Worm (Caenorhabditis elegans) whole organism, late embryonic: Measurements from ENCODE around the gene gkow-1.

ENCODE experiments used
- C08G9.2 ChIP-seq: sonication (generic microtip); optimal IDR thresholded peaks from 2 replicates; lab custom pipeline; 2016; ENCODE audit warnings: mild to moderate bottlenecking, missing genetic modification characterization, moderate library complexity, missing compliant biosample characterization
- F13H6.1 ChIP-seq: sonication (generic microtip); optimal IDR thresholded peaks from 2 replicates; lab custom pipeline; 2016; ENCODE audit warnings: missing genetic modification characterization, missing compliant biosample characterization
- K09A11.1 ChIP-seq: sonication (generic microtip); optimal IDR thresholded peaks from 2 replicates; lab custom pipeline; 2017; ENCODE audit warnings: antibody characterized with exemption, mild to moderate bottlenecking, missing genetic modification characterization, missing compliant biosample characterization; ENCODE audit not compliant: insufficient read depth
- ama-1 ChIP-seq: fragments of 150-350 bp; optimal IDR thresholded peaks from 2 replicates; lab custom pipeline; 2014
- ceh-14 ChIP-seq: sonication (generic microtip); optimal IDR thresholded peaks from 2 replicates; lab custom pipeline; 2016; ENCODE audit warnings: missing genotype, missing genetic modification characterization, missing compliant biosample characterization
- ceh-18 ChIP-seq: sonication (generic microtip); optimal IDR thresholded peaks from 2 replicates; lab custom pipeline; 2016; ENCODE audit warnings: missing genetic modification characterization, missing compliant biosample characterization
- ceh-22 ChIP-seq: sonication (generic microtip); optimal IDR thresholded peaks from 2 replicates; lab custom pipeline; 2017; ENCODE audit warnings: missing biosample characterization, missing genetic modification characterization
- ceh-24 ChIP-seq: sonication (generic microtip); optimal IDR thresholded peaks from 2 replicates; lab custom pipeline; 2016; ENCODE audit warnings: mild to moderate bottlenecking, missing genetic modification characterization, missing compliant biosample characterization
- ceh-31 ChIP-seq: sonication (generic microtip); optimal IDR thresholded peaks from 2 replicates; lab custom pipeline; 2016; ENCODE audit warnings: missing genetic modification characterization, missing compliant biosample characterization
- ceh-34 ChIP-seq: sonication (generic microtip); optimal IDR thresholded peaks from 2 replicates; lab custom pipeline; 2016; ENCODE audit warnings: mild to moderate bottlenecking, missing genetic modification characterization, missing compliant biosample characterization
- ceh-45 ChIP-seq: fragments of 200-800 bp; sonication (Bioruptor generic); IDR thresholded peaks from 2 replicates; pipeline ENCODE4 v1.3.6; 2022; ENCODE audit warnings: missing genetic modification reagents, missing genetic modification characterization, missing compliant biosample characterization
- ceh-48 ChIP-seq: sonication (generic microtip); optimal IDR thresholded peaks from 2 replicates; lab custom pipeline; 2016; ENCODE audit warnings: missing genetic modification characterization, inconsistent platforms, missing compliant biosample characterization
- ceh-6 ChIP-seq: fragments of 200-800 bp; sonication (Bioruptor generic); optimal IDR thresholded peaks from 2 replicates; lab custom pipeline; 2018; ENCODE audit warnings: mild to moderate bottlenecking, missing genetic modification characterization, missing compliant biosample characterization
- che-1 ChIP-seq: sonication (generic microtip); optimal IDR thresholded peaks from 2 replicates; lab custom pipeline; 2016; ENCODE audit warnings: mild to moderate bottlenecking, missing genetic modification characterization, missing compliant biosample characterization
- dve-1 ChIP-seq: sonication (generic microtip); optimal IDR thresholded peaks from 2 replicates; lab custom pipeline; 2017; ENCODE audit warnings: antibody characterized with exemption, mild to moderate bottlenecking, missing genetic modification characterization, missing compliant biosample characterization
- elt-2 ChIP-seq: sonication (generic microtip); optimal IDR thresholded peaks from 2 replicates; lab custom pipeline; 2016; ENCODE audit warnings: missing genetic modification reagents, missing genetic modification characterization, missing compliant biosample characterization
- elt-4 ChIP-seq: sonication (generic microtip); optimal IDR thresholded peaks from 2 replicates; lab custom pipeline; 2016; ENCODE audit warnings: missing genetic modification characterization, missing compliant biosample characterization
- eyg-1 ChIP-seq: sonication (generic microtip); optimal IDR thresholded peaks from 2 replicates; lab custom pipeline; 2016; ENCODE audit warnings: missing genotype, missing genetic modification characterization, missing compliant biosample characterization
- fax-1 ChIP-seq: sonication (generic microtip); optimal IDR thresholded peaks from 2 replicates; lab custom pipeline; 2016; ENCODE audit warnings: missing genotype, missing genetic modification characterization, missing compliant biosample characterization
- fkh-6 ChIP-seq: sonication (generic microtip); optimal IDR thresholded peaks from 2 replicates; lab custom pipeline; 2016; ENCODE audit warnings: missing genetic modification characterization, missing compliant biosample characterization
- gmeb-2 ChIP-seq: sonication (generic microtip); optimal IDR thresholded peaks from 2 replicates; lab custom pipeline; 2016; ENCODE audit warnings: missing genetic modification characterization, inconsistent platforms, missing compliant biosample characterization
- lim-6 ChIP-seq: sonication (generic microtip); optimal IDR thresholded peaks from 2 replicates; lab custom pipeline; 2016; ENCODE audit warnings: missing genetic modification characterization, missing compliant biosample characterization
- nfya-1 ChIP-seq: sonication (generic microtip); optimal IDR thresholded peaks from 2 replicates; lab custom pipeline; 2017; ENCODE audit warnings: missing genetic modification characterization, mild to moderate bottlenecking, missing compliant biosample characterization, antibody characterized with exemption, moderate library complexity
- npax-4 ChIP-seq: sonication (generic microtip); optimal IDR thresholded peaks from 2 replicates; lab custom pipeline; 2016; ENCODE audit warnings: missing genetic modification characterization, missing compliant biosample characterization
- pag-3 ChIP-seq: sonication (generic microtip); optimal IDR thresholded peaks from 2 replicates; lab custom pipeline; 2016; ENCODE audit warnings: missing compliant biosample characterization, missing genetic modification characterization, borderline replicate concordance
- pha-4 ChIP-seq: fragments of 150-350 bp; optimal IDR thresholded peaks from 2 replicates; lab custom pipeline; 2018; ENCODE audit warnings: missing biosample characterization, missing genetic modification reagents, missing genetic modification characterization
- pqm-1 ChIP-seq: sonication (generic microtip); optimal IDR thresholded peaks from 2 replicates; lab custom pipeline; 2016; ENCODE audit warnings: missing genetic modification characterization, missing compliant biosample characterization
- pros-1 ChIP-seq: fragments of 150-350 bp; optimal IDR thresholded peaks from 2 replicates; lab custom pipeline; 2014; ENCODE audit warnings: missing biosample characterization, missing genetic modification reagents, missing genetic modification characterization
- ref-2 ChIP-seq: sonication (generic microtip); optimal IDR thresholded peaks from 2 replicates; lab custom pipeline; 2016; ENCODE audit warnings: missing genetic modification characterization, missing compliant biosample characterization
- rnt-1 ChIP-seq: sonication (generic microtip); optimal IDR thresholded peaks from 2 replicates; lab custom pipeline; 2016; ENCODE audit warnings: missing genetic modification characterization, missing compliant biosample characterization
- sdc-2 ChIP-seq: sonication (generic microtip); optimal IDR thresholded peaks from 2 replicates; lab custom pipeline; 2016; ENCODE audit warnings: missing genotype, missing genetic modification characterization, missing compliant biosample characterization
- sox-2 ChIP-seq: fragments of 200-800 bp; sonication (Bioruptor generic); IDR thresholded peaks from 2 replicates; pipeline ENCODE4 v1.3.6; 2022; ENCODE audit warnings: missing genetic modification reagents, missing genetic modification characterization, missing compliant biosample characterization
- sox-4 ChIP-seq: sonication (generic microtip); optimal IDR thresholded peaks from 2 replicates; lab custom pipeline; 2017; ENCODE audit warnings: mild to moderate bottlenecking, missing genetic modification characterization, inconsistent platforms, missing compliant biosample characterization
- unc-42 ChIP-seq: sonication (generic microtip); optimal IDR thresholded peaks from 2 replicates; lab custom pipeline; 2016; ENCODE audit warnings: missing genotype, missing genetic modification characterization, missing compliant biosample characterization
- unc-55 ChIP-seq: sonication (generic microtip); optimal IDR thresholded peaks from 2 replicates; lab custom pipeline; 2017; ENCODE audit warnings: missing biosample characterization, missing genetic modification reagents, missing genetic modification characterization
- unc-86 ChIP-seq: sonication (generic microtip); optimal IDR thresholded peaks from 2 replicates; lab custom pipeline; 2016; ENCODE audit warnings: missing genetic modification characterization, missing compliant biosample characterization
- zip-5 ChIP-seq: sonication (generic microtip); optimal IDR thresholded peaks from 2 replicates; lab custom pipeline; 2016; ENCODE audit warnings: missing genetic modification characterization, missing compliant biosample characterization
- ztf-16 ChIP-seq: sonication (generic microtip); optimal IDR thresholded peaks from 2 replicates; lab custom pipeline; 2017; ENCODE audit warnings: missing genetic modification characterization, missing compliant biosample characterization

gkow-1 gene

ce11 chrIV:10337286-10337685 lies 20.7 kb upstream of the gkow-1 start:
- TF ChIP-seq F13H6.1 (tag; lab: Kevin White, UChicago) (no peak), ceh-22 (no peak), zip-5 (tag; lab: Kevin White, UChicago) (no peak), fkh-6 (tag; lab: Kevin White, UChicago) (no peak), K09A11.1 (no peak), pag-3 (tag; lab: Kevin White, UChicago) (no peak), elt-4 (tag; lab: Kevin White, UChicago) (no peak)

DNA sequence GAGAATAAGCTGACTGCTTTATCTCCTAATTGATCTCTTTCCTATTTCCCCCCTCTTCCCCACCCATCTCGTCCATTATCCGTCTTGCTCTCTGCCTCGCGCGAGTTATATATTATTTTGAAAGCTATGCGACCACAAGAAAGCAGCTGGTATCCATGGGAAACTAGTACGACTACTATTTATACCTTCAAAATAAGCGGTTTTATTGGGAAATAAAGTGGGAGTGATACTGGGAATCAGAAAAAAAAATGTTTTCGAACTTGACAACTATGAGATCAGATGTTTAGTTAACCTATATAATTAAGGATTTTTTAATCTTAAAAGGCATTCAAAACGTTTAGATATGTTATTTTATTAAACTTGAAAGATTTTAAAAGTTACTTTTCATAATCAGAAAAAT lies 18.2 kb upstream of the gkow-1 start:
- TF ChIP-seq lim-6 (tag; lab: Kevin White, UChicago), result no peak
- no peak for TF ChIP-seq ceh-48 (tag; lab: Kevin White, UChicago)
- TF ChIP-seq ceh-14, result no peak
- no peak for TF ChIP-seq pqm-1 (tag; lab: Kevin White, UChicago)

- peak; percentile 55 for TF ChIP-seq ceh-31 (tag; lab: Kevin White, UChicago)
- TF ChIP-seq C08G9.2 (tag; lab: Kevin White, UChicago), result no peak
- peak; percentile 37 for TF ChIP-seq unc-42 (tag; lab: Kevin White, UChicago)
- no peak for TF ChIP-seq npax-4
- no peak for TF ChIP-seq gmeb-2 (tag; lab: Kevin White, UChicago)
- TF ChIP-seq fax-1 (tag; lab: Kevin White, UChicago), result peak; percentile 64
- peak; percentile 63 for TF ChIP-seq nfya-1 (tag; lab: Kevin White, UChicago)
- TF ChIP-seq sox-4 (tag; lab: Kevin White, UChicago), result peak; percentile 35
- TF ChIP-seq ref-2 (tag; lab: Kevin White, UChicago), result peak; percentile 29
- no peak for TF ChIP-seq fkh-6 (tag; lab: Kevin White, UChicago)
- TF ChIP-seq ceh-14, result no peak
- TF ChIP-seq unc-86 (tag; lab: Kevin White, UChicago), result no peak
- peak; percentile 52 for TF ChIP-seq pqm-1 (tag; lab: Kevin White, UChicago)
- no peak for TF ChIP-seq rnt-1
- TF ChIP-seq sdc-2 (tag; lab: Kevin White, UChicago), result peak; percentile 26
- peak; percentile 35 for TF ChIP-seq ceh-34
- peak; percentile 68 for TF ChIP-seq ceh-18 (tag; lab: Kevin White, UChicago)
- no peak for TF ChIP-seq ceh-45
- TF ChIP-seq pha-4 (tag; lab: Kevin White, UChicago), result no peak
- TF ChIP-seq, all 69 proteins: peak for 10
Observed at ce11 chrIV:10341618-10342360, 16.2 kb upstream of the gkow-1 start.

DNA sequence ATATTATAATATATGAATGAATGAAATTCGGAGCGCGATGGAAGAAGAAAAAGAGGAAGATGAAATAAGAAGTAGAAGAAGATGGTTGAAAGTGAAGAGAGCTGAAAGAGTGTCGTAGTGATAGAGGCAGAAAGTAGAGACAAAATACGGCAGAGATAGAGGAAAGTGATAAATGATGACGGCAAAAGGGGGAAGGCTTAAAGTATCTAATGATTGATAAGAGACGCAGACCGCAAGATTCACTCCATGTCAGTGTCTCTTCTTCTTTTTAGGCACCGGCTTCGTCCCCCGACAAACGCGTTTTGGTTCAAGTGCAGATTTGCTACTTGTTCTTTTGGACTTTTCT lies 15.6 kb upstream of the gkow-1 start:
- no peak for TF ChIP-seq ceh-34
- TF ChIP-seq ceh-45, result no peak
- TF ChIP-seq elt-2, result peak; percentile 59
- TF ChIP-seq ceh-14, result no peak
- no peak for TF ChIP-seq ceh-6 (GFP tag; lab: Kevin White, UChicago)
- no peak for TF ChIP-seq eyg-1 (tag; lab: Kevin White, UChicago)
- TF ChIP-seq ama-1 (lab: Kevin White, UChicago), result no peak
- TF ChIP-seq ceh-18 (tag; lab: Kevin White, UChicago), result peak; percentile 13
- TF ChIP-seq dve-1 (tag; lab: Kevin White, UChicago), result peak; percentile 61
- TF ChIP-seq pros-1 (tag; lab: Kevin White, UChicago), result peak; percentile 49
- no peak for TF ChIP-seq ceh-24 (tag; lab: Kevin White, UChicago)
- TF ChIP-seq unc-55 (GFP tag; lab: Kevin White, UChicago), result peak; percentile 57
- peak; percentile 6 for TF ChIP-seq ceh-22
- TF ChIP-seq che-1 (tag; lab: Kevin White, UChicago), result no peak
- TF ChIP-seq sox-2 (GFP tag; lab: Robert Waterston, UW), result no peak
- TF ChIP-seq ztf-16 (tag; lab: Kevin White, UChicago), result no peak
- TF ChIP-seq, all 69 proteins: peak for 6
